Fruit fly (Drosophila melanogaster): ENCODE data around the gene CG4995.

Gene CG4995

dm6 chr2L:10314327-10315210 is 7.7 kb upstream of the CG4995 start, which contains the start of the genes Usp14 and CG4972 (continued):
- TF ChIP-seq Fer2 (tag; optimal IDR thresholded peaks at IDR 0.05), result no peak
- no peak for TF ChIP-seq CG3281 (GFP tag; optimal IDR thresholded peaks at IDR 0.05)
- TF ChIP-seq pzg (GFP tag; optimal IDR thresholded peaks at IDR 0.05), result peak; percentile 40
- TF ChIP-seq lilli (GFP tag; optimal IDR thresholded peaks at IDR 0.05), result no peak
- TF ChIP-seq CG15514 (GFP tag; optimal IDR thresholded peaks at IDR 0.05), result no peak
- no peak; the same call in 3 of the 4 replicates for TF ChIP-seq Gug (GFP tag; IDR thresholded peaks at IDR 0.05)
- TF ChIP-seq dmrt11E (tag; optimal IDR thresholded peaks at IDR 0.05), result peak; percentile 39
- no peak for TF ChIP-seq gsb (GFP tag; IDR thresholded peaks at IDR 0.05)
- no peak for TF ChIP-seq CG33557 (GFP tag; optimal IDR thresholded peaks at IDR 0.05)
- no peak for TF ChIP-seq CG10147 (GFP tag; optimal IDR thresholded peaks at IDR 0.05)
- TF ChIP-seq Ravus (GFP tag; IDR thresholded peaks at IDR 0.05), result no peak
- no peak for TF ChIP-seq CG4282 (GFP tag; optimal IDR thresholded peaks at IDR 0.05)
- TF ChIP-seq Bgb (GFP tag; IDR thresholded peaks at IDR 0.05; ENCODE audit: partially characterized antibody), result peak; percentile 38; the same call in 1 of the 2 replicates
- TF ChIP-seq hb (GFP tag; IDR thresholded peaks at IDR 0.05; ENCODE audit: partially characterized antibody), result no peak
- no peak for TF ChIP-seq gt (GFP tag; IDR thresholded peaks at IDR 0.05)
- no peak for TF ChIP-seq shn (GFP tag; optimal IDR thresholded peaks at IDR 0.05)
- no peak for TF ChIP-seq eyg (GFP tag; optimal IDR thresholded peaks at IDR 0.05)
- TF ChIP-seq bigmax (GFP tag; optimal IDR thresholded peaks at IDR 0.05), result peak; percentile 90
- TF ChIP-seq CG9817 (tag; optimal IDR thresholded peaks at IDR 0.05), result no peak
- TF ChIP-seq amos (GFP tag; IDR thresholded peaks at IDR 0.05; ENCODE audit: partially characterized antibody), result peak; percentile 53; the same call in 1 of the 2 replicates
- TF ChIP-seq dpn (GFP tag; optimal IDR thresholded peaks at IDR 0.05), result peak in 1 of 2 experiments; percentile 18
- no peak for TF ChIP-seq org-1 (GFP tag; optimal IDR thresholded peaks at IDR 0.05)
- TF ChIP-seq CG2116 (GFP tag; optimal IDR thresholded peaks at IDR 0.05), result peak; percentile 56
- TF ChIP-seq CG10209 (GFP tag; optimal IDR thresholded peaks at IDR 0.05), result no peak
- no peak for TF ChIP-seq jing (GFP tag; optimal IDR thresholded peaks at IDR 0.05)
- no peak for TF ChIP-seq Fer3 (tag; optimal IDR thresholded peaks at IDR 0.05)
- peak; percentile 77 for TF ChIP-seq CG3995 (GFP tag; optimal IDR thresholded peaks at IDR 0.05)
- peak; percentile 41; the same call in 1 of the 2 replicates for TF ChIP-seq MBD-R2 (GFP tag; IDR thresholded peaks at IDR 0.05)

- TF ChIP-seq NC2α (GFP tag; optimal IDR thresholded peaks at IDR 0.05) (no peak), chinmo (GFP tag; IDR thresholded peaks at IDR 0.05; ENCODE audit: partially characterized antibody) (0 out of 4 replicates have a peak, but pooled peaks have one; percentile 21), onecut (GFP tag; IDR thresholded peaks at IDR 0.05) (no peak), bab2 (GFP tag; optimal IDR thresholded peaks at IDR 0.05) (no peak), CG15479 (GFP tag; optimal IDR thresholded peaks at IDR 0.05) (peak; percentile 66), eve (GFP tag; optimal IDR thresholded peaks at IDR 0.05) (peak in 1 of 2 experiments; percentile 46), NFAT (GFP tag; IDR thresholded peaks at IDR 0.05) (no peak), gsb (GFP tag; IDR thresholded peaks at IDR 0.05) (no peak), CG1647 (GFP tag; optimal IDR thresholded peaks at IDR 0.05) (no peak), exex (tag; optimal IDR thresholded peaks at IDR 0.05) (peak; percentile 83), E2f1 (GFP tag; IDR thresholded peaks at IDR 0.05) (no peak), CG34376 (GFP tag; optimal IDR thresholded peaks at IDR 0.05) (peak; percentile 82), wek (GFP tag; optimal IDR thresholded peaks at IDR 0.05) (no peak), CG10209 (GFP tag; optimal IDR thresholded peaks at IDR 0.05) (no peak), wor (GFP tag; IDR thresholded peaks at IDR 0.05) (no peak), psq (GFP tag; optimal IDR thresholded peaks at IDR 0.05) (no peak), CG11456 (GFP tag; IDR thresholded peaks at IDR 0.05) (no peak), ase (GFP tag; IDR thresholded peaks at IDR 0.05) (no peak), CG11696 (GFP tag; IDR thresholded peaks at IDR 0.05) (no peak), bigmax (GFP tag; optimal IDR thresholded peaks at IDR 0.05) (no peak), Poxn (GFP tag; IDR thresholded peaks at IDR 0.05) (no peak), Hr78 (GFP tag; optimal IDR thresholded peaks at IDR 0.05) (peak in 1 of 2 experiments; percentile 55), CG10462 (GFP tag; optimal IDR thresholded peaks at IDR 0.05) (no peak), CG4707 (GFP tag; optimal IDR thresholded peaks at IDR 0.05) (no peak)
These were observed 6.4 kb upstream of the CG4995 start for dm6 chr2L:10315888-10316287.
